Worm (Caenorhabditis elegans) whole organism, L2 larva: ENCODE measurements around the gene acr-23.

Source experiments
- ZK546.5 ChIP-seq: sonication (generic microtip); optimal IDR thresholded peaks from 2 replicates; lab custom pipeline; 2017; ENCODE audit warnings: missing biosample characterization, missing genetic modification characterization
- ama-1 ChIP-seq: fragments of 150-350 bp; optimal IDR thresholded peaks from 2 replicates; lab custom pipeline; 2018; ENCODE audit warnings: inconsistent platforms
- gmeb-1 ChIP-seq: fragments of 150-350 bp; optimal IDR thresholded peaks from 2 replicates; lab custom pipeline; 2014; ENCODE audit warnings: missing biosample characterization, missing genetic modification characterization
- lsy-2 ChIP-seq, 2 experiments: fragments of 150-350 bp in 1 of 2; sonication (generic microtip) in 1 of 2; optimal IDR thresholded peaks; 2 replicates each; lab custom pipeline; 2014 to 2017; ENCODE audit warnings: missing biosample characterization in 2 of 2, missing genetic modification characterization in 2 of 2
- mdl-1 ChIP-seq, 2 experiments: fragments of 150-350 bp in 1 of 2; sonication (generic microtip) in 1 of 2; optimal IDR thresholded peaks; 2 replicates each; lab custom pipeline; 2017; ENCODE audit warnings: missing biosample characterization in 2 of 2, missing genetic modification characterization in 2 of 2
- sma-9 ChIP-seq, 2 experiments: fragments of 150-350 bp in 1 of 2; sonication (generic microtip) in 1 of 2; optimal IDR thresholded peaks; 2 replicates each; lab custom pipeline; 2014 to 2016; ENCODE audit warnings: missing genetic modification characterization in 2 of 2, mild to moderate bottlenecking in 1 of 2, missing biosample characterization in 1 of 2, missing compliant biosample characterization in 1 of 2, missing genetic modification reagents in 1 of 2, moderate library complexity in 1 of 2
- snpc-4 ChIP-seq: fragments of 150-350 bp; optimal IDR thresholded peaks from 2 replicates; lab custom pipeline; 2014; ENCODE audit warnings: missing biosample characterization, missing genetic modification characterization
- unc-62 ChIP-seq: fragments of 150-350 bp; optimal IDR thresholded peaks from 2 replicates; lab custom pipeline; 2014; ENCODE audit warnings: missing biosample characterization, missing genetic modification reagents, missing genetic modification characterization
- ztf-4 ChIP-seq: fragments of 150-350 bp; optimal IDR thresholded peaks from 2 replicates; lab custom pipeline; 2014; ENCODE audit warnings: missing biosample characterization, missing genetic modification characterization

ce11 chrV:3668464-3668863 is 9.1 kb upstream of the acr-23 start, which contains the start of gene Y39H10B.2:
- TF ChIP-seq snpc-4 (tag; lab: Kevin White, UChicago) (no peak), ama-1 (no peak), gmeb-1 (tag; lab: Kevin White, UChicago) (no peak), ZK546.5 (no peak), mdl-1 (tag; optimal IDR thresholded peaks at IDR 0.05; lab: Kevin White, UChicago) (no peak), unc-62 (GFP tag; lab: Kevin White, UChicago) (no peak), ztf-4 (tag; lab: Kevin White, UChicago) (no peak), lsy-2 (tag; optimal IDR thresholded peaks at IDR 0.05; lab: Kevin White, UChicago) (no peak), sma-9 (GFP tag; optimal IDR thresholded peaks at IDR 0.05; lab: Kevin White, UChicago) (no peak), sma-9 (tag; optimal IDR thresholded peaks at IDR 0.05; lab: Kevin White, UChicago) (no peak)
